Worm (Caenorhabditis elegans) whole organism, early embryonic: ENCODE data around the gene B0035.15.

ENCODE experiments used
- B0310.2 ChIP-seq: sonication (generic microtip); optimal IDR thresholded peaks from 2 replicates; lab custom pipeline; 2016; ENCODE audit warnings: mild to moderate bottlenecking, missing genetic modification characterization, missing compliant biosample characterization
- F13C5.2 ChIP-seq: sonication (generic microtip); optimal IDR thresholded peaks from 2 replicates; lab custom pipeline; 2017; ENCODE audit warnings: mild to moderate bottlenecking, missing genetic modification characterization, inconsistent platforms, missing compliant biosample characterization
- aly-1 ChIP-seq: sonication (generic microtip); optimal IDR thresholded peaks from 2 replicates; lab custom pipeline; 2016; ENCODE audit warnings: missing genetic modification characterization, missing compliant biosample characterization
- ama-1 ChIP-seq: fragments of 150-350 bp; optimal IDR thresholded peaks from 2 replicates; lab custom pipeline; 2014
- ceh-13 ChIP-seq: fragments of 200-800 bp; sonication (Bioruptor generic); optimal IDR thresholded peaks from 2 replicates; lab custom pipeline; 2018; ENCODE audit warnings: mild to moderate bottlenecking, missing genetic modification characterization, missing compliant biosample characterization
- ceh-36 ChIP-seq: sonication (generic microtip); optimal IDR thresholded peaks from 2 replicates; lab custom pipeline; 2016; ENCODE audit warnings: missing genetic modification characterization, inconsistent platforms, missing compliant biosample characterization
- ets-7 ChIP-seq: sonication (generic microtip); optimal IDR thresholded peaks from 2 replicates; lab custom pipeline; 2016; ENCODE audit warnings: missing genotype, missing genetic modification characterization, missing compliant biosample characterization
- flt-1 ChIP-seq: fragments of 200-800 bp; sonication (Bioruptor generic); IDR thresholded peaks from 2 replicates; pipeline ENCODE4 v1.3.6; 2022; ENCODE audit warnings: missing genetic modification characterization, missing compliant biosample characterization
- hmbx-1 ChIP-seq: sonication (generic microtip); optimal IDR thresholded peaks from 2 replicates; lab custom pipeline; 2016; ENCODE audit warnings: mild to moderate bottlenecking, missing genetic modification characterization, missing compliant biosample characterization
- hmg-4 ChIP-seq: fragments of 200-800 bp; sonication (Bioruptor generic); optimal IDR thresholded peaks from 2 replicates; lab custom pipeline; 2018; ENCODE audit warnings: mild to moderate bottlenecking, missing genetic modification characterization, missing compliant biosample characterization
- hnd-1 ChIP-seq: sonication (generic microtip); optimal IDR thresholded peaks from 2 replicates; lab custom pipeline; 2016; ENCODE audit warnings: missing genetic modification characterization, missing compliant biosample characterization
- pes-1 ChIP-seq: fragments of 200-800 bp; sonication (Bioruptor generic); IDR thresholded peaks from 2 replicates; pipeline ENCODE4 v1.3.6; 2022; ENCODE audit warnings: missing genetic modification reagents, missing genetic modification characterization, missing compliant biosample characterization
- scrt-1 ChIP-seq: fragments of 200-800 bp; sonication (Bioruptor generic); IDR thresholded peaks from 2 replicates; pipeline ENCODE4 v1.3.6; 2022; ENCODE audit warnings: missing genetic modification characterization, missing compliant biosample characterization
- sea-1 ChIP-seq: fragments of 200-800 bp; sonication (Bioruptor generic); conservative IDR thresholded peaks from 2 replicates; pipeline ENCODE4 v1.3.6; 2022; ENCODE audit warnings: missing genetic modification characterization, missing compliant biosample characterization
- tbx-11 ChIP-seq: fragments of 200-800 bp; sonication (Bioruptor generic); IDR thresholded peaks from 2 replicates; pipeline ENCODE4 v1.3.6; 2022; ENCODE audit warnings: missing genetic modification characterization, missing compliant biosample characterization
- tbx-37 ChIP-seq: fragments of 200-800 bp; sonication (Bioruptor generic); conservative IDR thresholded peaks from 2 replicates; pipeline ENCODE4 v1.3.6; 2022; ENCODE audit warnings: missing genetic modification reagents, missing genetic modification characterization, missing compliant biosample characterization
- tra-4 ChIP-seq: sonication (generic microtip); optimal IDR thresholded peaks from 2 replicates; lab custom pipeline; 2017; ENCODE audit warnings: missing genetic modification characterization, missing compliant biosample characterization

B0035.15 gene

ce11 chrIV:11285239-11285638 is 12.8 kb downstream of the B0035.15 start:
- TF ChIP-seq scrt-1 (GFP tag; lab: Robert Waterston, UW) (no peak), hnd-1 (tag; lab: Kevin White, UChicago) (no peak), pes-1 (no peak), ama-1 (lab: Kevin White, UChicago) (no peak), F13C5.2 (tag; lab: Kevin White, UChicago) (no peak), tra-4 (tag; lab: Kevin White, UChicago) (no peak), aly-1 (tag; lab: Kevin White, UChicago) (no peak), hmbx-1 (no peak), flt-1 (no peak), tbx-37 (GFP tag; lab: Robert Waterston, UW) (no peak), B0310.2 (tag; lab: Kevin White, UChicago) (no peak), ets-7 (tag; lab: Kevin White, UChicago) (no peak)

DNA sequence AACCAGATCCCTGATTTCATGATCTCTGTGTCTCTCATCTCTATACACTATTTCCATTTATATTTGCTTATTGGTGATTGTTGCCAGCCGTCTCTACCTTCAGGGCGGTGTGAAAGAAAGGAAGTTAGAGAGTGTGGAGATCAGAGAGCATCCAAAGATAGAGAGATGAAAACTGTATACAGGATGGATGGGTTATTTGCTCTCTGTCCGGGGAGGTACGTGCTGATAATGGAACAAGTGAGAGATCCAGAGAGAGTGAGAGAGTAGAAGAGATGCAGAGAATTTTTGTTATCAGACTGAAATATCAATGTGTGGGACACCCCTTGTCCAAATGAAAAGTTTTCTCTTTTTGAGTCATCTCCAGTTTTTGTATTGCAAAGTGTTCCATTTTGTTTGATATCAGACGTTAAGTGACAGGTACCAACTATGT is 13.9 kb downstream of the B0035.15 start:
- TF ChIP-seq pes-1 (no peak), ama-1 (lab: Kevin White, UChicago) (no peak), hmg-4 (GFP tag; lab: Kevin White, UChicago) (no peak), F13C5.2 (tag; lab: Kevin White, UChicago) (no peak), ceh-13 (GFP tag; lab: Kevin White, UChicago) (no peak), hmbx-1 (no peak), ets-7 (tag; lab: Kevin White, UChicago) (no peak), flt-1 (no peak), ceh-36 (tag; lab: Kevin White, UChicago) (no peak), aly-1 (tag; lab: Kevin White, UChicago) (no peak), hnd-1 (tag; lab: Kevin White, UChicago) (no peak), tbx-11 (no peak), scrt-1 (GFP tag; lab: Robert Waterston, UW) (no peak)

- TF ChIP-seq sea-1 (GFP tag; lab: Robert Waterston, UW) (no peak), F13C5.2 (tag; lab: Kevin White, UChicago) (no peak), pes-1 (no peak), aly-1 (tag; lab: Kevin White, UChicago) (no peak), ama-1 (lab: Kevin White, UChicago) (no peak), flt-1 (no peak), hmg-4 (GFP tag; lab: Kevin White, UChicago) (no peak), hnd-1 (tag; lab: Kevin White, UChicago) (no peak), scrt-1 (GFP tag; lab: Robert Waterston, UW) (no peak), ceh-13 (GFP tag; lab: Kevin White, UChicago) (no peak), tbx-37 (GFP tag; lab: Robert Waterston, UW) (no peak), tbx-11 (no peak)
These were observed 22.0 kb downstream of the B0035.15 start for ce11 chrIV:11276026-11276425.

DNA sequence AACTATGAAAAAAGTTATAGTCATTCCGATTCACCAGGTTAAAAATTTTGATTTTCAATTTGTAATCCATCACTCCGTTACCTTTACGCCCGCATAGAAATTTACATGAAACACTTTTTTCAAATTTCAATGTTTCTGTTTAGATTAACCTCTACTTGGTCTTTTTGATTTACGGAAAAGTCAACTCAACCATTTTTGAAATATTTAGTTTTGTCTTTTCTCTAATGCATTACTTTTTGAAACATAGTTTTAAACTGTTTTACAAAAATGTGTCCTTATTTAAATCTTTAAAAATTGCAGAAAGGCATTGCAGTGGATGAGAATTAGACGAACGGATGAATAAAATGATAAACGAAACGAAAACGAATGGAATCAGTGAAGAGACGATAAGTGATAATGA is 24.9 kb downstream of the B0035.15 start, which contains the start of gene gtl-2:
Gene gtl-2, plus strand, starts transcription at position 301 of the 400 bp plus-strand sequence.
- no peak for TF ChIP-seq tra-4 (tag; lab: Kevin White, UChicago)
- no peak for TF ChIP-seq ceh-13 (GFP tag; lab: Kevin White, UChicago)
- TF ChIP-seq flt-1 = no peak
- no peak for TF ChIP-seq hnd-1 (tag; lab: Kevin White, UChicago)
- TF ChIP-seq ama-1 (lab: Kevin White, UChicago) = no peak
- no peak for TF ChIP-seq tbx-11
- no peak for TF ChIP-seq scrt-1 (GFP tag; lab: Robert Waterston, UW)
- TF ChIP-seq ceh-36 (tag; lab: Kevin White, UChicago) = no peak
- no peak for TF ChIP-seq hmbx-1
- TF ChIP-seq ets-7 (tag; lab: Kevin White, UChicago) = no peak
- TF ChIP-seq hmg-4 (GFP tag; lab: Kevin White, UChicago) = no peak
- no peak for TF ChIP-seq sea-1 (GFP tag; lab: Robert Waterston, UW)
- no peak for TF ChIP-seq tbx-37 (GFP tag; lab: Robert Waterston, UW)
- no peak for TF ChIP-seq aly-1 (tag; lab: Kevin White, UChicago)
- TF ChIP-seq B0310.2 (tag; lab: Kevin White, UChicago) = no peak
- TF ChIP-seq F13C5.2 (tag; lab: Kevin White, UChicago) = no peak
- no peak for TF ChIP-seq pes-1

ce11 chrIV:11271262-11271661 is 26.8 kb downstream of the B0035.15 start, which contains the start of gene nhr-7:
nhr-7 (minus strand) TSS chrIV:11271362.
- TF ChIP-seq hmbx-1 (no peak), scrt-1 (GFP tag; lab: Robert Waterston, UW) (no peak), ceh-13 (GFP tag; lab: Kevin White, UChicago) (no peak)

ce11 chrIV:11269483-11269882 is 28.6 kb downstream of the B0035.15 start:
- TF ChIP-seq hnd-1 (tag; lab: Kevin White, UChicago) (no peak), flt-1 (no peak), scrt-1 (GFP tag; lab: Robert Waterston, UW) (no peak), F13C5.2 (tag; lab: Kevin White, UChicago) (no peak), aly-1 (tag; lab: Kevin White, UChicago) (no peak), pes-1 (no peak), ceh-36 (tag; lab: Kevin White, UChicago) (no peak), B0310.2 (tag; lab: Kevin White, UChicago) (no peak), tbx-37 (GFP tag; lab: Robert Waterston, UW) (no peak), ceh-13 (GFP tag; lab: Kevin White, UChicago) (no peak), tra-4 (tag; lab: Kevin White, UChicago) (no peak), hmg-4 (GFP tag; lab: Kevin White, UChicago) (no peak), ama-1 (lab: Kevin White, UChicago) (no peak), ets-7 (tag; lab: Kevin White, UChicago) (no peak), hmbx-1 (no peak), sea-1 (GFP tag; lab: Robert Waterston, UW) (no peak), tbx-11 (no peak)

DNA sequence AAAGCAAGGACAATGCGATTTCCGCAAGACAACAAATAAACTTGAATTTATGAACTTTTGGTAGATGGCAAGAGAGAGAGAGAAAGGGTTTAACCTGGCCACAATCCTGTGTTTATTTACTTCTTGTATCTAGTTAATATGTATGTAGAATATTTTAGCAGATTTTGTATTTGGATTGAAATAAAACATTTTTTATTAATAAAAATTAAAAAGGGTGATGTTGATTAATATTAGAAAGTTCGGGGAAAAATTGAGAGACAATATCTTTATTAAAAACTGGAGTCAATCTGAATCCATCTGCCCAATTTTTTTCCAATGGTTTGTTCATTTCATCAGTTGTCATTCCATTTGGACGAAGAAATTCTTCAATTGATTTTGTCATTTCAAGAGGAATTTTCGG is 32.0 kb downstream of the B0035.15 start, which contains the start of gene col-127:
Gene col-127, minus strand, starts transcription at position 101 of the 400 bp plus-strand sequence.
- no peak for TF ChIP-seq tbx-11
- TF ChIP-seq flt-1 = no peak
- no peak for TF ChIP-seq tra-4 (tag; lab: Kevin White, UChicago)
- TF ChIP-seq hmbx-1 = no peak
- TF ChIP-seq ama-1 (lab: Kevin White, UChicago) = no peak
- TF ChIP-seq ceh-36 (tag; lab: Kevin White, UChicago) = no peak
- TF ChIP-seq ceh-13 (GFP tag; lab: Kevin White, UChicago) = no peak
- no peak for TF ChIP-seq F13C5.2 (tag; lab: Kevin White, UChicago)
- no peak for TF ChIP-seq scrt-1 (GFP tag; lab: Robert Waterston, UW)
- no peak for TF ChIP-seq tbx-37 (GFP tag; lab: Robert Waterston, UW)
- no peak for TF ChIP-seq aly-1 (tag; lab: Kevin White, UChicago)
- TF ChIP-seq hnd-1 (tag; lab: Kevin White, UChicago) = no peak
- TF ChIP-seq sea-1 (GFP tag; lab: Robert Waterston, UW) = no peak
- TF ChIP-seq B0310.2 (tag; lab: Kevin White, UChicago) = no peak
- TF ChIP-seq hmg-4 (GFP tag; lab: Kevin White, UChicago) = no peak
